Worm (Caenorhabditis elegans): Measurements from ENCODE around the gene ccch-1.

Gene ccch-1

DNA sequence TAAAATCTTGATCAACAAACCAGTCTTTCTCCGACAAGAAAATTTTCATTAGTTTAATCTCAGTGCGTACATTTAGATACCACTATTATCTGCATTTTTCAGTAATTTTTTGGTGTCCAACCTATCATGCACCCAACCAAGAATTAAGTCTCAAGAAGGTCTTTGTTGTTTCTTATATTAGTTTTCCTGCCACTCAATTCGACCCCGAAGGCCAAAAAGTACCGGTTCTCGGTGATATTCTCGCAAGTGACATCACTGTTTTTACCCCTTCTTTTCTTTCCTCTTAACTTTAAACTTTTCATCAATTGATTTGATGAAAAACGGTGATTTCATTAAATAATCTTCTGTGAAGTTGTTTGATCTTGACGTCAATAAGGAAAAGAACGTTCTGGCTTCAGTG lies 15.9 kb downstream of the ccch-1 start, which contains the start of gene F38B7.2:
Gene F38B7.2 (plus strand): TSS at position 400 of the 400 bp plus-strand sequence.
- TF ChIP-seq klf-2 (GFP tag; conservative IDR thresholded peaks at IDR 0.05) (no peak), flt-1 (GFP tag; IDR thresholded peaks at IDR 0.05) (no peak), ref-1 (GFP tag; conservative IDR thresholded peaks at IDR 0.05) (no peak), ztf-29 (GFP tag; IDR thresholded peaks at IDR 0.05) (no peak), T22C8.4 (GFP tag; IDR thresholded peaks at IDR 0.05) (no peak), tab-1 (GFP tag; IDR thresholded peaks at IDR 0.05) (no peak), ztf-23 (GFP tag; IDR thresholded peaks at IDR 0.05) (no peak), cog-1 (tag; optimal IDR thresholded peaks at IDR 0.05) (no peak), med-1 (GFP tag; optimal IDR thresholded peaks at IDR 0.05; ENCODE audit: insufficient read depth) (no peak)

DNA sequence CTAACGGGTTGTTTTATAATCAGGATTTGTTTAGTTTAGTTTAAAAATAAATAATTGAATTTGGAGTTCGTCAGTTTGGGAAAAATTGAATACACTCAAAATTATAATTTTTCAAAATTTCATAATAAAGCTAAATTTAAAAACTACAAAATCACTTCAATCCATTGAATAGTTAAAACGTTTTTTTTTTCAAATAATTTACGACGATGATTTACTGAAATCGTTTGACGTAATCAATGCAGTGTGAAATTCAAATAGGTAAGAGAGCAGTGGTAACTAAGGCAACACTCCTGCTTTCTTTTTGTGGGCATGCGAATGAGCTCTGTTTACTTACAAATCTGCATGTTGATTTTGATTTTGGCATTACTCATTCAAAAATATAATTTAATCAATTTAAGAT lies 17.6 kb downstream of the ccch-1 start, which contains the start of gene F38B7.10:
Gene F38B7.10 (plus strand): TSS at position 301 of the 400 bp plus-strand sequence.
- TF ChIP-seq ztf-23 (GFP tag; IDR thresholded peaks at IDR 0.05), result no peak
- TF ChIP-seq flt-1 (GFP tag; IDR thresholded peaks at IDR 0.05), result no peak
- no peak for TF ChIP-seq ref-1 (GFP tag; conservative IDR thresholded peaks at IDR 0.05)

DNA sequence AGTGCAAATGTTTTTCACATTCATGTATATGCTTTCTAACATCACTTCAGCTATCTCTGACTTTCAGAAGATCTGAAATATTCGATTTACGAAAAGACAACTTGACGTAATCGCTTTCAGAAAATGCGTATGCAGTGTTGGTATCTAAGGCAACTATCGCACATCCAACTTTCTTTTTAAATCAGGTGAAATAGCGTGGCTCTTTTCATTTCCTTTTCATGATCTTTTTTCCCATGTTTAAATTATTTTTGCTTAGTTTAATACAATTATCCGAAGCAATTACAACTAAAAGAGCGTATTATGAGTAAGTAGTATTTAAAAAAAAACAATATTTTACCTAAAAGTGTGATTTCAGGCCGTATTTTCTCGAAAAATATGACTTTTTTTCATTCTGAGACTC lies 19.2 kb downstream of the ccch-1 start, which contains the start of gene F38B7.11:
Gene F38B7.11 (plus strand): TSS at position 301 of the 400 bp plus-strand sequence.
- TF ChIP-seq med-1 (GFP tag; optimal IDR thresholded peaks at IDR 0.05; ENCODE audit: insufficient read depth) (no peak), T22C8.4 (GFP tag; IDR thresholded peaks at IDR 0.05) (no peak), ref-1 (GFP tag; conservative IDR thresholded peaks at IDR 0.05) (no peak), cog-1 (tag; optimal IDR thresholded peaks at IDR 0.05) (no peak), klf-2 (GFP tag; conservative IDR thresholded peaks at IDR 0.05) (no peak), ztf-23 (GFP tag; IDR thresholded peaks at IDR 0.05) (no peak), ztf-29 (GFP tag; IDR thresholded peaks at IDR 0.05) (no peak), flt-1 (GFP tag; IDR thresholded peaks at IDR 0.05) (no peak), tab-1 (GFP tag; IDR thresholded peaks at IDR 0.05) (no peak)

DNA sequence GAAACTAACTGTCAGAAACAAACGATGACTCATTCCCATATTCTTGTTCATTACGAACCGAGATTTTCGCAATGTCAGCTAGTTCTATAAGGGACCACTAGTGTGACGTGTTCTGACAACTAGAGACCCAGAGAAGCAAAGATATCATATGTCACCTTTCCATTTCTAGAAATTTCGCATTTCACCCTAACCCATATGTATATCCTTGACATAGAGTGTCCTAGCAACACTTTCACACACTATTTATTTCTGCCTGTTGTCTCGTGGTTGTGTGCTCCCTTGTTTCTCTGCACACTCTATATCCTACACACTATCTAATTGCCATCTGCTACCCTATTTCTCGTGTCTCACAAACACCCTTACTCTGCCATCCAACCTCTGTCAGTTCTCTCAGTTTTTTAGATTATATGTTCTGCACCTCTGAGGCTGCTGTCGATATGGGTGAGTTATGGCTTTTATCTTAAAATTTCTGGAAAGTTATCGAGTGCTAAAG lies 21.3 kb downstream of the ccch-1 start, which contains the start of the genes F38B7.17 and F38B7.3:
Gene F38B7.17 (minus strand): TSS at position 51 of the 493 bp plus-strand sequence.
Gene F38B7.3 (plus strand): TSS at position 194 of the 493 bp plus-strand sequence.
- no peak for TF ChIP-seq cog-1 (tag; optimal IDR thresholded peaks at IDR 0.05)
- no peak for TF ChIP-seq T22C8.4 (GFP tag; IDR thresholded peaks at IDR 0.05)
- no peak for TF ChIP-seq flt-1 (GFP tag; IDR thresholded peaks at IDR 0.05)
- no peak for TF ChIP-seq tab-1 (GFP tag; IDR thresholded peaks at IDR 0.05)
- TF ChIP-seq ztf-23 (GFP tag; IDR thresholded peaks at IDR 0.05), result no peak
- no peak for TF ChIP-seq med-1 (GFP tag; optimal IDR thresholded peaks at IDR 0.05; ENCODE audit: insufficient read depth)
- TF ChIP-seq klf-2 (GFP tag; conservative IDR thresholded peaks at IDR 0.05), result no peak
- TF ChIP-seq ref-1 (GFP tag; conservative IDR thresholded peaks at IDR 0.05), result no peak
- no peak for TF ChIP-seq ztf-29 (GFP tag; IDR thresholded peaks at IDR 0.05)

DNA sequence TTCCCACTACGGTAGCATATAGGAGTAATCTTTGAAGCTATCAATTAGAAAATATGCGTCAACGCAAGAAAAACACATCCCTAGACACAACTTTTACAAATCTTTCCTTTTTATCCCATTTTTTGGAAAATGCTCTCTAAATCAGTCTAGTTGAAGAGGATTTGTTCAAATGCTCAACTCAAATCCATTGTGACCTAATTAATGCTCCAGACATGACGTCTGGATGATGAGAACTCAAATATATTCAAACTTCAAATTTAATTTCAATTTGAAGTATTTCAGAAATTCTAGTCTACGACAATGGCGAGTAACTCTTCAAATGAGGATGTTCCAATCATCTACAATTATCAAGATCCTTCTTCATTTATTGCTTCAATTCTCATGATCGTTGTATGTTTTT lies 24.7 kb downstream of the ccch-1 start, which contains the start of gene srx-85:
Gene srx-85 (plus strand): TSS at position 301 of the 400 bp plus-strand sequence.
- TF ChIP-seq klf-2 (GFP tag; conservative IDR thresholded peaks at IDR 0.05) (no peak), ztf-29 (GFP tag; IDR thresholded peaks at IDR 0.05) (no peak), ref-1 (GFP tag; conservative IDR thresholded peaks at IDR 0.05) (no peak), ztf-23 (GFP tag; IDR thresholded peaks at IDR 0.05) (no peak), T22C8.4 (GFP tag; IDR thresholded peaks at IDR 0.05) (no peak), med-1 (GFP tag; optimal IDR thresholded peaks at IDR 0.05; ENCODE audit: insufficient read depth) (no peak), cog-1 (tag; optimal IDR thresholded peaks at IDR 0.05) (no peak), flt-1 (GFP tag; IDR thresholded peaks at IDR 0.05) (no peak), tab-1 (GFP tag; IDR thresholded peaks at IDR 0.05) (no peak)

DNA sequence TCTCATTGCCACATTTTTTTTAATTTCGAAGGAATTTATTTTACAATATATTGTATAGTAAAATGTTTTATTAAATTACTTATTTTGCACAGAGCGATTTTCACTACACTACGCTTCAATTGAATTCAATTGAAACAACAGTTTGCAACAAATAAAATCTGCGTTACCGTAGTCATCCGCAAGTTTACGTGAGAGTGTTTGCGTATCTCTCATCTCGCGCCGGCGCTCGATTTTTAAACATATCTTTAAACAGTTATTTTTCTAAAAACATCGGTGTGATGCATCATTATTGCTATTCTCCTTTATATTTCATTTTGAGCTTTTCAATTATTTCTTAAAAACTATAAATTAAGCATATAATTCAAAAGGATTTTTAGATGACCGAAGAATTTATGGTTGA lies 26.6 kb downstream of the ccch-1 start, which contains the start of gene duo-1:
Gene duo-1 (plus strand): TSS at position 371 of the 400 bp plus-strand sequence.
- TF ChIP-seq flt-1 (GFP tag; IDR thresholded peaks at IDR 0.05) (no peak), T22C8.4 (GFP tag; IDR thresholded peaks at IDR 0.05) (no peak), tab-1 (GFP tag; IDR thresholded peaks at IDR 0.05) (no peak), cog-1 (tag; optimal IDR thresholded peaks at IDR 0.05) (no peak)

DNA sequence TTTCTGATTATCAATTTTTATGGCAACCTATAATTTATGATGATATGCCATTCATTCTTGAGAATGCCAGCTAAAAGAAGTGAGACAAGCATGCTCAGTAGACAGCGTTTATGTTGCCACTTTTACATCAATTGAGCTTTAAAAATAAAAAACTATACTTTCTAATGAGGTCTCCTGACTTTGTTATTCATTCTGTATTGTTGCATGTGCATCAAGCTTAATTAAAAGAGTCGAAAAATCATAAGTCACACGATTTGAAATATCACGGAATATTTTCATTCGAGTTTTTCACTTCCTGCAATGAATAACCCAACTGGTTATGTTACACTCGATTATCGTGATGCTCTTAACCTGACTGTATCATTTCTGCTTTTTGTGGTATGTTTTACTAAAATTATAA lies 35.0 kb downstream of the ccch-1 start, which contains the start of gene srx-86:
Gene srx-86 (plus strand): TSS at position 301 of the 400 bp plus-strand sequence.
- no peak for TF ChIP-seq flt-1 (GFP tag; IDR thresholded peaks at IDR 0.05)
- TF ChIP-seq ref-1 (GFP tag; conservative IDR thresholded peaks at IDR 0.05), result no peak

DNA sequence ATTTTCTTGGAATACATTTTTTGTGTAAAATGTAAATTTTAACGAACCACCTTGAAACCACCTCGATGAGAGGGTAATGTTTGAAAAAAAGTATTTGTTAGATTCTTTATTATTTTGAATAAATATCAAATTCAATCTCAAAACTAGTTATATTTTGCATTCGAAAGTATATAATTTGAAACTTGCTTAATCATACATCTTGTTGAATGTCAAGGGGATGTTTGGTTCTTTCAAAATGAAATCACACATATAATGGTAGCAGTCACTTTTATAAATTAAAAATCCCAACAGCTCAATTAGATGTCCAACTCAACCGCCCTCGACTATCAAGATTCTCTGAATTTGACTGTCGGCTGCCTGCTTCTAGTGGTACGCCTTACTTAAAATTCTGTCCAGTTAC lies 36.9 kb downstream of the ccch-1 start, which contains the start of gene srx-87:
Gene srx-87 (plus strand): TSS at position 301 of the 400 bp plus-strand sequence.
- no peak for TF ChIP-seq cog-1 (tag; optimal IDR thresholded peaks at IDR 0.05)
- no peak for TF ChIP-seq ztf-29 (GFP tag; IDR thresholded peaks at IDR 0.05)
- TF ChIP-seq klf-2 (GFP tag; conservative IDR thresholded peaks at IDR 0.05), result no peak
- TF ChIP-seq med-1 (GFP tag; optimal IDR thresholded peaks at IDR 0.05; ENCODE audit: insufficient read depth), result no peak
- TF ChIP-seq T22C8.4 (GFP tag; IDR thresholded peaks at IDR 0.05), result no peak
- no peak for TF ChIP-seq tab-1 (GFP tag; IDR thresholded peaks at IDR 0.05)
- TF ChIP-seq ref-1 (GFP tag; conservative IDR thresholded peaks at IDR 0.05), result no peak
- no peak for TF ChIP-seq flt-1 (GFP tag; IDR thresholded peaks at IDR 0.05)
- no peak for TF ChIP-seq ztf-23 (GFP tag; IDR thresholded peaks at IDR 0.05)

DNA sequence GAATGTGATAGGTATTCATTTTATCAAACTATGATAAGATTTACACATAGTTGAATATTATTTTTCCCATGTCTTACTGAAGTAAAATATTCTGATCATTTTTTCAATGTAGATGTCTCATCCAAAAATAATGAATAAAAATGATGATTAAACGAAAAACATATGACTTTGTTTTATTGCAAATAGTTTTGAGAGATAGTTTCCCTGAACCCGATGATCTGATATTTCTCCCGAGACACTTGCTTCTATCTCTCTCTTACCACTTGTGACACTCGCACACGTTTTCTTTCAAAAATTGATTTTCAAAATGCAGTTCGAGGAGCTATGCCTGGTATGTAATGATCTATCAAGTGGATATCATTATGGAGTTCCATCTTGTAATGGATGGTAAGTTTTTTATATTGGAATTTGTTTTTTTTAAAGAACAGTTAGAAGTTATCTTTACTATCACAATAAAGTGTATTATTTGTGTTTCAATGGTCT lies 42.6 kb downstream of the ccch-1 start, which contains the start of the genes nhr-101 and pms-2:
Gene nhr-101 (plus strand): TSS at position 308 of the 483 bp plus-strand sequence.
Gene pms-2 (minus strand): TSS at position 433 of the 483 bp plus-strand sequence.
- no peak for TF ChIP-seq ztf-29 (GFP tag; IDR thresholded peaks at IDR 0.05)
- TF ChIP-seq cog-1 (tag; optimal IDR thresholded peaks at IDR 0.05), result no peak
- TF ChIP-seq flt-1 (GFP tag; IDR thresholded peaks at IDR 0.05), result no peak
- no peak for TF ChIP-seq ref-1 (GFP tag; conservative IDR thresholded peaks at IDR 0.05)
- TF ChIP-seq T22C8.4 (GFP tag; IDR thresholded peaks at IDR 0.05), result no peak
- no peak for TF ChIP-seq med-1 (GFP tag; optimal IDR thresholded peaks at IDR 0.05; ENCODE audit: insufficient read depth)
- no peak for TF ChIP-seq ztf-23 (GFP tag; IDR thresholded peaks at IDR 0.05)
- TF ChIP-seq tab-1 (GFP tag; IDR thresholded peaks at IDR 0.05), result no peak
- no peak for TF ChIP-seq klf-2 (GFP tag; conservative IDR thresholded peaks at IDR 0.05)

Data from whole organism, midembryonic.